Fruit fly (Drosophila melanogaster) whole organism, embryonic: ENCODE measurements around the gene CG1440.

ENCODE experiments used
- Atf-2 ChIP-seq: fragments of 200-800 bp; sonication (Bioruptor generic); optimal IDR thresholded peaks from 2 replicates; lab custom pipeline; 2016; ENCODE audit warnings: missing biosample characterization, missing genetic modification characterization
- Awh ChIP-seq: fragments of 200-800 bp; sonication (Bioruptor generic); IDR thresholded peaks from 2 replicates; pipeline ENCODE4, ENCODE4 v1.3.6; 2022; ENCODE audit warnings: missing biosample characterization, missing genetic modification characterization
- B-H2 ChIP-seq: fragments of 200-800 bp; sonication (Bioruptor generic); optimal IDR thresholded peaks from 2 replicates; lab custom pipeline; 2018; ENCODE audit warnings: missing biosample characterization, mild to moderate bottlenecking, missing genetic modification characterization
- CG10209 ChIP-seq: fragments of 200-800 bp; sonication (Bioruptor generic); optimal IDR thresholded peaks from 3 replicates; lab custom pipeline; 2017; ENCODE audit warnings: missing biosample characterization, mild to moderate bottlenecking, missing genetic modification characterization, missing genetic modification reagents
- CG10274 ChIP-seq: fragments of 200-800 bp; sonication (Bioruptor generic); optimal IDR thresholded peaks from 3 replicates; lab custom pipeline; 2017; ENCODE audit warnings: missing biosample characterization, mild to moderate bottlenecking, missing genetic modification characterization
- CG12219 ChIP-seq: fragments of 200-800 bp; sonication (Bioruptor generic); optimal IDR thresholded peaks from 3 replicates; lab custom pipeline; 2018; ENCODE audit warnings: missing biosample characterization, mild to moderate bottlenecking, missing genetic modification characterization
- CG12299 ChIP-seq: fragments of 200-800 bp; sonication (Bioruptor generic); optimal IDR thresholded peaks from 2 replicates; lab custom pipeline; 2018; ENCODE audit warnings: missing biosample characterization, mild to moderate bottlenecking, missing genetic modification characterization
- CG12744 ChIP-seq: fragments of 200-800 bp; sonication (Bioruptor generic); optimal IDR thresholded peaks from 2 replicates; lab custom pipeline; 2016; ENCODE audit warnings: missing biosample characterization, missing genetic modification characterization
- CG14860 ChIP-seq: fragments of 200-800 bp; sonication (Bioruptor generic); IDR thresholded peaks from 3 replicates; pipeline ENCODE4 v1.3.6; 2022; ENCODE audit warnings: missing biosample characterization, missing genetic modification characterization; ENCODE audit not compliant: partially characterized antibody
- CG16779 ChIP-seq: fragments of 200-800 bp; sonication (Bioruptor generic); IDR thresholded peaks from 2 replicates; pipeline ENCODE4 v1.3.6; 2022; ENCODE audit warnings: missing biosample characterization, missing genetic modification characterization
- CG17359 ChIP-seq: fragments of 200-800 bp; sonication (Bioruptor generic); optimal IDR thresholded peaks from 3 replicates; lab custom pipeline; 2018; ENCODE audit warnings: missing biosample characterization, mild to moderate bottlenecking, missing genetic modification characterization, moderate library complexity
- CG17912 ChIP-seq: fragments of 200-800 bp; sonication (Bioruptor generic); optimal IDR thresholded peaks from 2 replicates; lab custom pipeline; 2018; ENCODE audit warnings: missing biosample characterization, mild to moderate bottlenecking, missing genetic modification characterization
- CG1792 ChIP-seq: fragments of 200-800 bp; sonication (Bioruptor generic); optimal IDR thresholded peaks from 2 replicates; lab custom pipeline; 2016; ENCODE audit warnings: missing biosample characterization, missing genetic modification characterization
- CG1832 ChIP-seq: fragments of 200-800 bp; sonication (Bioruptor generic); optimal IDR thresholded peaks from 2 replicates; lab custom pipeline; 2017; ENCODE audit warnings: missing biosample characterization, mild to moderate bottlenecking, missing genetic modification characterization, inconsistent platforms
- CG3838 ChIP-seq: fragments of 200-800 bp; sonication (Bioruptor generic); optimal IDR thresholded peaks from 3 replicates; lab custom pipeline; 2016; ENCODE audit warnings: missing biosample characterization, missing genetic modification characterization
- CG4617 ChIP-seq: fragments of 200-800 bp; sonication (Bioruptor generic); optimal IDR thresholded peaks from 3 replicates; lab custom pipeline; 2016; ENCODE audit warnings: missing biosample characterization, missing genetic modification characterization, borderline replicate concordance
- CG4707 ChIP-seq: fragments of 200-800 bp; sonication (Bioruptor generic); optimal IDR thresholded peaks from 2 replicates; lab custom pipeline; 2018; ENCODE audit warnings: missing biosample characterization, mild to moderate bottlenecking, missing genetic modification characterization, moderate library complexity
- CG4730 ChIP-seq: fragments of 200-800 bp; sonication (Bioruptor generic); IDR thresholded peaks from 2 replicates; pipeline ENCODE4 v1.3.6; 2022; ENCODE audit warnings: missing biosample characterization, missing genetic modification characterization
- CG8924 ChIP-seq: fragments of 200-800 bp; optimal IDR thresholded peaks from 3 replicates; lab custom pipeline; 2019; ENCODE audit warnings: missing biosample characterization, mild to moderate bottlenecking, missing genetic modification characterization, moderate library complexity
- CG9817 ChIP-seq: fragments of 200-800 bp; sonication (Bioruptor generic); optimal IDR thresholded peaks from 2 replicates; lab custom pipeline; 2018; ENCODE audit warnings: missing biosample characterization, mild to moderate bottlenecking, missing genetic modification characterization, moderate library complexity
- CG9876 ChIP-seq: fragments of 200-800 bp; sonication (Bioruptor generic); optimal IDR thresholded peaks from 2 replicates; lab custom pipeline; 2016; ENCODE audit warnings: missing biosample characterization, missing genetic modification characterization
- Chrac-16 ChIP-seq: fragments of 200-800 bp; sonication (Bioruptor generic); optimal IDR thresholded peaks from 3 replicates; lab custom pipeline; 2016; ENCODE audit warnings: missing biosample characterization, missing genetic modification characterization
- Dek ChIP-seq: fragments of 200-800 bp; sonication (Bioruptor generic); optimal IDR thresholded peaks from 3 replicates; lab custom pipeline; 2019; ENCODE audit warnings: missing biosample characterization, mild to moderate bottlenecking, missing genetic modification characterization, moderate library complexity
- E2f2 ChIP-seq: fragments of 200-800 bp; sonication (Bioruptor generic); IDR thresholded peaks from 2 replicates; pipeline ENCODE4 v1.3.6; 2022; ENCODE audit warnings: missing biosample characterization, missing genetic modification characterization
- Gug ChIP-seq: fragments of 200-800 bp; sonication (Bioruptor generic); IDR thresholded peaks from 4 replicates; pipeline ENCODE4 v1.3.6; 2022; ENCODE audit warnings: missing biosample characterization, missing genetic modification characterization
- HLH4C ChIP-seq: fragments of 200-800 bp; sonication (Bioruptor generic); IDR thresholded peaks from 3 replicates; pipeline ENCODE4 v1.3.6; 2022; ENCODE audit warnings: missing biosample characterization, missing genetic modification characterization; ENCODE audit not compliant: partially characterized antibody
- HmgD ChIP-seq: fragments of 200-800 bp; sonication (Bioruptor generic); optimal IDR thresholded peaks from 3 replicates; lab custom pipeline; 2016; ENCODE audit warnings: missing biosample characterization, missing genetic modification characterization
- Hsf ChIP-seq: fragments of 200-800 bp; sonication (Bioruptor generic); optimal IDR thresholded peaks from 3 replicates; lab custom pipeline; 2016; ENCODE audit warnings: missing biosample characterization, missing genetic modification characterization
- Jarid2 ChIP-seq: fragments of 200-800 bp; sonication (Bioruptor generic); optimal IDR thresholded peaks from 3 replicates; lab custom pipeline; 2017; ENCODE audit warnings: mild to moderate bottlenecking, missing biosample characterization, missing genetic modification reagents, missing genetic modification characterization
- Lpt ChIP-seq: fragments of >200 bp; optimal IDR thresholded peaks from 2 replicates; lab custom pipeline; 2018; ENCODE audit warnings: missing biosample characterization, missing genetic modification characterization
- MTF-1 ChIP-seq: fragments of 200-800 bp; sonication (Bioruptor generic); optimal IDR thresholded peaks from 2 replicates; lab custom pipeline; 2018; ENCODE audit warnings: missing biosample characterization, mild to moderate bottlenecking, missing genetic modification characterization, borderline replicate concordance
- Nf-YC ChIP-seq: fragments of 200-800 bp; optimal IDR thresholded peaks from 3 replicates; lab custom pipeline; 2019; ENCODE audit warnings: missing biosample characterization, mild to moderate bottlenecking, missing genetic modification characterization, moderate library complexity
- Sox102F ChIP-seq: fragments of 200-800 bp; sonication (Bioruptor generic); optimal IDR thresholded peaks from 2 replicates; lab custom pipeline; 2018; ENCODE audit warnings: missing biosample characterization, mild to moderate bottlenecking, missing genetic modification characterization, moderate library complexity
- Vsx1 ChIP-seq: fragments of 200-800 bp; sonication (Bioruptor generic); optimal IDR thresholded peaks from 2 replicates; lab custom pipeline; 2017; ENCODE audit warnings: missing biosample characterization, mild to moderate bottlenecking, missing genetic modification characterization, missing genetic modification reagents
- ab ChIP-seq: fragments of 200-800 bp; sonication (Bioruptor generic); optimal IDR thresholded peaks from 2 replicates; lab custom pipeline; 2016; ENCODE audit warnings: missing biosample characterization, missing genetic modification characterization
- abd-A ChIP-seq: fragments of 200-800 bp; sonication (Bioruptor generic); optimal IDR thresholded peaks from 3 replicates; lab custom pipeline; 2019; ENCODE audit warnings: missing biosample characterization, mild to moderate bottlenecking, missing genetic modification characterization, moderate library complexity
- br ChIP-seq: fragments of >200 bp; optimal IDR thresholded peaks from 2 replicates; lab custom pipeline; 2017
- chinmo ChIP-seq: fragments of 200-800 bp; sonication (Bioruptor generic); IDR thresholded peaks from 4 replicates; pipeline ENCODE4 v1.3.6; 2022; ENCODE audit warnings: missing biosample characterization, missing genetic modification characterization; ENCODE audit not compliant: partially characterized antibody
- dmrt11E ChIP-seq: fragments of 200-800 bp; sonication (Bioruptor generic); optimal IDR thresholded peaks from 3 replicates; lab custom pipeline; 2018; ENCODE audit warnings: missing biosample characterization, mild to moderate bottlenecking, missing genetic modification characterization, moderate library complexity
- fd96Cb ChIP-seq: fragments of 200-800 bp; sonication (Bioruptor generic); optimal IDR thresholded peaks from 2 replicates; lab custom pipeline; 2018; ENCODE audit warnings: missing biosample characterization, mild to moderate bottlenecking, missing genetic modification characterization, moderate library complexity
- her ChIP-seq: fragments of 200-800 bp; sonication (Bioruptor generic); optimal IDR thresholded peaks from 2 replicates; lab custom pipeline; 2016; ENCODE audit warnings: missing biosample characterization, missing genetic modification characterization
- mam ChIP-seq: fragments of 200-800 bp; sonication (Bioruptor generic); optimal IDR thresholded peaks from 3 replicates; lab custom pipeline; 2016; ENCODE audit warnings: missing biosample characterization, missing genetic modification characterization
- onecut ChIP-seq: fragments of 200-800 bp; sonication (Bioruptor generic); IDR thresholded peaks from 2 replicates; pipeline ENCODE4 v1.3.6; 2022; ENCODE audit warnings: missing biosample characterization, missing genetic modification characterization
- psq ChIP-seq: fragments of 200-800 bp; sonication (Bioruptor generic); optimal IDR thresholded peaks from 2 replicates; lab custom pipeline; 2017; ENCODE audit warnings: missing biosample characterization, missing genetic modification characterization
- sc ChIP-seq, 3 experiments: fragments of >200 bp in 2 of 3; fragments of 200-800 bp in 1 of 3; sonication (Bioruptor generic) in 1 of 3; optimal IDR thresholded peaks; 2 replicates in 2 of 3; 3 replicates in 1 of 3; lab custom pipeline; 2017; ENCODE audit warnings: mild to moderate bottlenecking in 1 of 3, missing biosample characterization in 1 of 3, missing genetic modification characterization in 1 of 3, missing genetic modification reagents in 1 of 3
- twi ChIP-seq: fragments of 200-800 bp; optimal IDR thresholded peaks from 2 replicates; lab custom pipeline; 2019; ENCODE audit warnings: missing biosample characterization, mild to moderate bottlenecking, missing genetic modification characterization, moderate library complexity
- tx ChIP-seq: fragments of 200-800 bp; sonication (Bioruptor generic); optimal IDR thresholded peaks from 2 replicates; lab custom pipeline; 2016; ENCODE audit warnings: missing biosample characterization, missing genetic modification characterization
- zen ChIP-seq: fragments of 200-800 bp; sonication (Bioruptor generic); optimal IDR thresholded peaks from 3 replicates; lab custom pipeline; 2018; ENCODE audit warnings: missing biosample characterization, mild to moderate bottlenecking, missing genetic modification characterization, moderate library complexity

Gene CG1440

DNA sequence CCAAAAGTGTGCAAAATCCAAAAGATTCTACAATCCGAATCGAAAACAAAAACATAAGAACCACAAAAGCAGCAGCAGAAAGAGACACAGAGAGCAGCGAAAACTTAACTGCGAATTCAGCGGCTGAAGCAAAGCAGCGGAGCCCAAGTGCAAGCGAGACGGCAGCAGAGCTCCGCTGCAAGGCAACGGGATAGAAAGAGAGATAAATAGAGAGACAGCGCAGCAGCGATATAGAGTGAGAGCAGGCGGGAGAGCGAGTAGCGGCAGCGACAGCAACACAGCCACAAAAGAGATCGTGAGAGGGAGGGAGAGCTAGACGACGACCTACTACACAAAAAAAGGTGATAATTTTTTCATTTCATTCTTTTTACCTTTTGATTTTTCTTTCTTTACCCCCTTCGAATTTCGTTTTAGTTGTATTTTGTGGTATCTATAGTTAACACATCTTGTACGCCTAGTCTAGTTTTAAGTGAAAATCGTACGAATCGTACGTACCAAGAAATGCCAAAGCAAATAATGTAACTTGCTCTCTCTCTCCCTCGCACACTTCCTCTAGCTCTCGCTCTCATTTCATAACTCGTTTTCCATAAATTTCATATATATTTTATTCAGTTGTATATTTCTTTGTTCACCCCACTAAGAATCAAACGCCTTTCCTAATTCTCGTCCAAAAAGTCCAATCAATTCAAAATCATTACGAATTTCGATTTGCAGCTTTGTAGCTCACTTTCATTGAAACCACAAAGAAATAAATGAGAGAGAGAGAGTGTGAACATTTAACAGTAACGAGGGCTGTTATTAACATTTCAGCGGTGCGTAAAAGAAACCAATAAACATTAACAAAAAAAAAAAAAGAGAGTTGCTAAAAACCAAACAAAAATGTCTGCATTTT, 26.3 kb upstream of the CG1440 start (continued):
- TF ChIP-seq CG12299 (tag; lab: Kevin White, UChicago) (no peak), Lpt (GFP tag; lab: Kevin White, UChicago) (no peak), Gug (GFP tag; lab: Robert Waterston, UW) (no peak), dmrt11E (tag; lab: Kevin White, UChicago) (no peak), onecut (GFP tag; lab: Robert Waterston, UW) (peak; percentile 29), CG9817 (tag; lab: Kevin White, UChicago) (no peak), CG10209 (GFP tag; lab: Kevin White, UChicago) (no peak), fd96Cb (no peak), Vsx1 (GFP tag; lab: Kevin White, UChicago) (no peak), CG12744 (GFP tag; lab: Kevin White, UChicago) (no peak), CG14860 (GFP tag; lab: Robert Waterston, UW) (no peak), sc (optimal IDR thresholded peaks at IDR 0.05; lab: Kevin White, UChicago) (no peak), sc (GFP tag; optimal IDR thresholded peaks at IDR 0.05; lab: Kevin White, UChicago) (no peak), MTF-1 (GFP tag; lab: Kevin White, UChicago) (no peak), CG4617 (GFP tag; lab: Kevin White, UChicago) (no peak), psq (no peak), CG17912 (GFP tag; lab: Kevin White, UChicago) (no peak), CG4707 (GFP tag; lab: Kevin White, UChicago) (no peak), abd-A (tag; lab: Kevin White, UChicago) (no peak), CG8924 (tag; lab: Kevin White, UChicago) (no peak), Atf-2 (GFP tag; lab: Kevin White, UChicago) (no peak), CG1832 (GFP tag; lab: Kevin White, UChicago) (peak; percentile 96), Hsf (GFP tag; lab: Kevin White, UChicago) (no peak), chinmo (GFP tag; lab: Robert Waterston, UW) (0 out of 4 replicates have a peak, but pooled peaks have one; percentile 9), CG10274 (GFP tag; lab: Kevin White, UChicago) (no peak), Nf-YC (tag; lab: Kevin White, UChicago) (no peak), tx (no peak), CG12219 (GFP tag; lab: Kevin White, UChicago) (no peak), Jarid2 (GFP tag; lab: Kevin White, UChicago) (no peak), CG16779 (GFP tag; lab: Robert Waterston, UW) (0 out of 2 replicates have a peak, but pooled peaks have one; percentile 9), CG1792 (GFP tag; lab: Kevin White, UChicago) (no peak), Awh (GFP tag; lab: Robert Waterston, UW) (no peak), Chrac-16 (GFP tag; lab: Kevin White, UChicago) (no peak), her (GFP tag; lab: Kevin White, UChicago) (no peak), HLH4C (GFP tag; lab: Robert Waterston, UW) (no peak), HmgD (GFP tag; lab: Kevin White, UChicago) (peak; percentile 9), CG9876 (GFP tag; lab: Kevin White, UChicago) (no peak), Dek (tag; lab: Kevin White, UChicago) (no peak), CG17359 (tag; lab: Kevin White, UChicago) (no peak), zen (tag; lab: Kevin White, UChicago) (no peak), CG3838 (no peak), twi (tag; lab: Kevin White, UChicago) (no peak), E2f2 (no peak), Sox102F (GFP tag; lab: Kevin White, UChicago) (no peak), mam (GFP tag; lab: Kevin White, UChicago) (no peak), B-H2 (peak; percentile 2), br (no peak), CG4730 (GFP tag; lab: Robert Waterston, UW) (no peak), ab (GFP tag; lab: Kevin White, UChicago) (no peak)
